Fruit fly (Drosophila melanogaster) whole organism, embryonic: Measurements from ENCODE around the gene CG10431.

ENCODE experiments used
- Adf1 ChIP-seq: fragments of 200-800 bp; sonication (Bioruptor generic); IDR thresholded peaks from 2 replicates; pipeline ENCODE4 v1.3.6; 2022; ENCODE audit warnings: missing biosample characterization, missing genetic modification characterization
- Atf6 ChIP-seq: fragments of 200-800 bp; sonication (Bioruptor generic); IDR thresholded peaks from 2 replicates; pipeline ENCODE4 v1.3.6; 2022; ENCODE audit warnings: missing biosample characterization, missing genetic modification characterization
- CG11093 ChIP-seq: fragments of 200-800 bp; sonication (Bioruptor generic); IDR thresholded peaks from 3 replicates; pipeline ENCODE4 v1.3.6; 2022; ENCODE audit warnings: missing biosample characterization, missing genetic modification characterization
- CG11560 ChIP-seq: fragments of 200-800 bp; sonication (Bioruptor generic); IDR thresholded peaks from 3 replicates; pipeline ENCODE4 v1.3.6; 2022; ENCODE audit warnings: missing biosample characterization, missing genetic modification characterization
- CG12071 ChIP-seq: fragments of 200-800 bp; sonication (Bioruptor generic); optimal IDR thresholded peaks from 3 replicates; lab custom pipeline; 2018; ENCODE audit warnings: missing biosample characterization, mild to moderate bottlenecking, missing genetic modification characterization
- CG12155 ChIP-seq: fragments of 200-800 bp; sonication (Bioruptor generic); optimal IDR thresholded peaks from 3 replicates; lab custom pipeline; 2016; ENCODE audit warnings: missing biosample characterization, missing genetic modification characterization
- CG12769 ChIP-seq: fragments of 200-800 bp; sonication (Bioruptor generic); optimal IDR thresholded peaks from 2 replicates; lab custom pipeline; 2019; ENCODE audit warnings: missing biosample characterization, mild to moderate bottlenecking, missing genetic modification characterization, moderate library complexity
- CG12942 ChIP-seq: fragments of 200-800 bp; sonication (Bioruptor generic); optimal IDR thresholded peaks from 3 replicates; lab custom pipeline; 2016; ENCODE audit warnings: missing biosample characterization, missing genetic modification characterization
- CG13424 ChIP-seq: fragments of 200-800 bp; sonication (Bioruptor generic); optimal IDR thresholded peaks from 2 replicates; lab custom pipeline; 2019; ENCODE audit warnings: missing biosample characterization, mild to moderate bottlenecking, missing genetic modification characterization, moderate library complexity
- CG15269 ChIP-seq: fragments of 200-800 bp; sonication (Bioruptor generic); optimal IDR thresholded peaks from 2 replicates; lab custom pipeline; 2018; ENCODE audit warnings: missing biosample characterization, mild to moderate bottlenecking, missing genetic modification characterization, moderate library complexity
- CG16863 ChIP-seq: fragments of 200-800 bp; sonication (Bioruptor generic); optimal IDR thresholded peaks from 3 replicates; lab custom pipeline; 2016; ENCODE audit warnings: missing biosample characterization, missing genetic modification characterization
- CG17612 ChIP-seq: fragments of 200-800 bp; sonication (Bioruptor generic); IDR thresholded peaks from 2 replicates; pipeline ENCODE4 v1.3.6; 2022; ENCODE audit warnings: missing biosample characterization, missing genetic modification characterization
- CG18599 ChIP-seq: fragments of 200-800 bp; sonication (Bioruptor generic); optimal IDR thresholded peaks from 3 replicates; lab custom pipeline; 2017; ENCODE audit warnings: missing biosample characterization, missing genetic modification characterization, mild to moderate bottlenecking, moderate library complexity, missing genetic modification reagents
- CG31224 ChIP-seq: fragments of 200-800 bp; sonication (Bioruptor generic); IDR thresholded peaks from 2 replicates; pipeline ENCODE4 v1.3.6; 2022; ENCODE audit warnings: missing biosample characterization, missing genetic modification characterization
- CG3281 ChIP-seq: fragments of 200-800 bp; sonication (Bioruptor generic); optimal IDR thresholded peaks from 3 replicates; lab custom pipeline; 2017; ENCODE audit warnings: missing biosample characterization, mild to moderate bottlenecking, missing genetic modification characterization
- CG33213 ChIP-seq: fragments of 200-800 bp; sonication (Bioruptor generic); optimal IDR thresholded peaks from 3 replicates; lab custom pipeline; 2016; ENCODE audit warnings: missing biosample characterization, missing genetic modification characterization
- CG34376 ChIP-seq: fragments of 200-800 bp; sonication (Bioruptor generic); optimal IDR thresholded peaks from 2 replicates; lab custom pipeline; 2018; ENCODE audit warnings: missing biosample characterization, mild to moderate bottlenecking, missing genetic modification characterization
- CG5245 ChIP-seq: fragments of 200-800 bp; sonication (Bioruptor generic); optimal IDR thresholded peaks from 3 replicates; lab custom pipeline; 2016; ENCODE audit warnings: missing biosample characterization, missing genetic modification characterization
- CG6272 ChIP-seq: fragments of 200-800 bp; sonication (Bioruptor generic); IDR thresholded peaks from 2 replicates; pipeline ENCODE4 v1.3.6; 2022; ENCODE audit warnings: missing biosample characterization, missing genetic modification characterization
- CG6683 ChIP-seq: fragments of 200-800 bp; sonication (Bioruptor generic); optimal IDR thresholded peaks from 2 replicates; lab custom pipeline; 2017; ENCODE audit warnings: missing biosample characterization, mild to moderate bottlenecking, missing genetic modification characterization, missing genetic modification reagents
- CG6791 ChIP-seq: fragments of 200-800 bp; sonication (Bioruptor generic); IDR thresholded peaks from 3 replicates; pipeline ENCODE4 v1.3.6; 2022; ENCODE audit warnings: missing biosample characterization, missing genetic modification characterization; ENCODE audit not compliant: partially characterized antibody
- CG6813 ChIP-seq: fragments of 200-800 bp; sonication (Bioruptor generic); optimal IDR thresholded peaks from 2 replicates; lab custom pipeline; 2017; ENCODE audit warnings: missing biosample characterization, missing genetic modification characterization, mild to moderate bottlenecking, moderate library complexity, missing genetic modification reagents
- CG8089 ChIP-seq: fragments of 200-800 bp; sonication (Bioruptor generic); optimal IDR thresholded peaks from 3 replicates; lab custom pipeline; 2016; ENCODE audit warnings: missing biosample characterization, missing genetic modification characterization
- CG8388 ChIP-seq: fragments of 200-800 bp; sonication (Bioruptor generic); optimal IDR thresholded peaks from 2 replicates; lab custom pipeline; 2019; ENCODE audit warnings: missing biosample characterization, mild to moderate bottlenecking, missing genetic modification characterization, moderate library complexity
- Ets65A ChIP-seq: fragments of 200-800 bp; sonication (Bioruptor generic); peaks from one replicate; lab custom pipeline; 2016; ENCODE audit warnings: missing biosample characterization, missing genetic modification characterization
- Hand ChIP-seq: fragments of 200-800 bp; sonication (Bioruptor generic); optimal IDR thresholded peaks from 2 replicates; lab custom pipeline; 2017; ENCODE audit warnings: mild to moderate bottlenecking, missing biosample characterization, missing genetic modification reagents, missing genetic modification characterization
- Hey ChIP-seq: fragments of 200-800 bp; sonication (Bioruptor generic); optimal IDR thresholded peaks from 3 replicates; lab custom pipeline; 2018; ENCODE audit warnings: missing biosample characterization, mild to moderate bottlenecking, missing genetic modification characterization
- Hsf ChIP-seq: fragments of 200-800 bp; sonication (Bioruptor generic); optimal IDR thresholded peaks from 3 replicates; lab custom pipeline; 2016; ENCODE audit warnings: missing biosample characterization, missing genetic modification characterization
- MESR4 ChIP-seq: fragments of 200-800 bp; sonication (Bioruptor generic); optimal IDR thresholded peaks from 2 replicates; lab custom pipeline; 2018; ENCODE audit warnings: missing biosample characterization, mild to moderate bottlenecking, missing genetic modification characterization, moderate library complexity
- Med ChIP-seq: fragments of 200-800 bp; sonication (Bioruptor generic); peaks from one replicate; lab custom pipeline; 2016; ENCODE audit warnings: missing biosample characterization, missing genetic modification characterization, mild to moderate bottlenecking, inconsistent platforms, moderate library complexity
- Mrtf ChIP-seq: fragments of 200-800 bp; sonication (Bioruptor generic); IDR thresholded peaks from 3 replicates; pipeline ENCODE4 v1.3.6; 2022; ENCODE audit warnings: missing biosample characterization, missing genetic modification characterization
- Ravus ChIP-seq: fragments of 200-800 bp; sonication (Bioruptor generic); IDR thresholded peaks from 2 replicates; pipeline ENCODE4 v1.3.6; 2022; ENCODE audit warnings: missing biosample characterization, missing genetic modification characterization
- Rfx ChIP-seq: fragments of 200-800 bp; sonication (Bioruptor generic); IDR thresholded peaks from 2 replicates; pipeline ENCODE4 v1.3.6; 2022; ENCODE audit warnings: missing biosample characterization, missing genetic modification characterization
- Spps ChIP-seq: fragments of 200-800 bp; sonication (Bioruptor generic); optimal IDR thresholded peaks from 2 replicates; lab custom pipeline; 2018; ENCODE audit warnings: missing biosample characterization, mild to moderate bottlenecking, missing genetic modification characterization
- abd-A ChIP-seq: fragments of 200-800 bp; sonication (Bioruptor generic); optimal IDR thresholded peaks from 3 replicates; lab custom pipeline; 2019; ENCODE audit warnings: missing biosample characterization, mild to moderate bottlenecking, missing genetic modification characterization, moderate library complexity
- bowl ChIP-seq: fragments of 200-800 bp; sonication (Bioruptor generic); IDR thresholded peaks from 2 replicates; pipeline ENCODE4 v1.3.6; 2022; ENCODE audit warnings: missing biosample characterization, missing genetic modification characterization
- cad ChIP-seq: fragments of >200 bp; optimal IDR thresholded peaks from 2 replicates; lab custom pipeline; 2017; ENCODE audit warnings: missing biosample characterization, missing genetic modification characterization
- chm ChIP-seq: fragments of 200-800 bp; sonication (Bioruptor generic); IDR thresholded peaks from 2 replicates; pipeline ENCODE4 v1.3.6; 2022; ENCODE audit warnings: missing biosample characterization, missing genetic modification characterization
- ci ChIP-seq: fragments of 200-800 bp; sonication (Bioruptor generic); IDR thresholded peaks from 3 replicates; pipeline ENCODE4 v1.3.6; 2022; ENCODE audit warnings: missing biosample characterization, missing genetic modification characterization
- h ChIP-seq: fragments of >200 bp; optimal IDR thresholded peaks from 2 replicates; lab custom pipeline; 2017
- ken ChIP-seq: fragments of 200-800 bp; sonication (Bioruptor generic); IDR thresholded peaks from 3 replicates; pipeline ENCODE4 v1.3.6; 2022; ENCODE audit warnings: missing biosample characterization, missing genetic modification characterization
- mirr ChIP-seq: fragments of 200-800 bp; sonication (Bioruptor generic); optimal IDR thresholded peaks from 3 replicates; lab custom pipeline; 2018; ENCODE audit warnings: missing biosample characterization, mild to moderate bottlenecking, missing genetic modification characterization
- nerfin-1 ChIP-seq: fragments of 200-800 bp; sonication (Bioruptor generic); optimal IDR thresholded peaks from 3 replicates; lab custom pipeline; 2019; ENCODE audit warnings: missing biosample characterization, mild to moderate bottlenecking, missing genetic modification characterization, moderate library complexity
- oc ChIP-seq: fragments of 200-800 bp; sonication (Bioruptor generic); optimal IDR thresholded peaks from 2 replicates; lab custom pipeline; 2018; ENCODE audit warnings: missing biosample characterization, mild to moderate bottlenecking, missing genetic modification characterization, moderate library complexity
- onecut ChIP-seq: fragments of 200-800 bp; sonication (Bioruptor generic); IDR thresholded peaks from 2 replicates; pipeline ENCODE4 v1.3.6; 2022; ENCODE audit warnings: missing biosample characterization, missing genetic modification characterization
- pho ChIP-seq: fragments of 200-800 bp; sonication (Bioruptor generic); optimal IDR thresholded peaks from 2 replicates; lab custom pipeline; 2016; ENCODE audit warnings: missing biosample characterization, missing genetic modification characterization
- pzg ChIP-seq: fragments of 200-800 bp; sonication (Bioruptor generic); optimal IDR thresholded peaks from 3 replicates; lab custom pipeline; 2018; ENCODE audit warnings: missing biosample characterization, mild to moderate bottlenecking, missing genetic modification characterization, moderate library complexity
- sd ChIP-seq: fragments of 200-800 bp; sonication (Bioruptor generic); optimal IDR thresholded peaks from 3 replicates; lab custom pipeline; 2018; ENCODE audit warnings: missing biosample characterization, mild to moderate bottlenecking, missing genetic modification characterization, moderate library complexity
- slp2 ChIP-seq: fragments of 200-800 bp; sonication (Bioruptor generic); optimal IDR thresholded peaks from 2 replicates; lab custom pipeline; 2016; ENCODE audit warnings: missing biosample characterization, missing genetic modification characterization
- tin ChIP-seq: fragments of 200-800 bp; sonication (Bioruptor generic); optimal IDR thresholded peaks from 3 replicates; lab custom pipeline; 2016; ENCODE audit warnings: missing biosample characterization, missing genetic modification characterization
- tio ChIP-seq: fragments of 200-800 bp; sonication (Bioruptor generic); optimal IDR thresholded peaks from 2 replicates; lab custom pipeline; 2017; ENCODE audit warnings: missing biosample characterization, missing genetic modification characterization, inconsistent platforms
- wdn ChIP-seq: fragments of 200-800 bp; sonication (Bioruptor generic); IDR thresholded peaks from 2 replicates; pipeline ENCODE4 v1.3.6; 2022; ENCODE audit warnings: missing biosample characterization, missing genetic modification characterization
- wor ChIP-seq: fragments of 200-800 bp; sonication (Bioruptor generic); IDR thresholded peaks from 2 replicates; pipeline ENCODE4 v1.3.6; 2022; ENCODE audit warnings: missing biosample characterization, missing genetic modification characterization

CG10431 gene

dm6 chr2L:19018266-19018665, 43.8 kb downstream of the CG10431 start (continued):
- TF ChIP-seq tin (GFP tag; lab: Kevin White, UChicago) (no peak), mirr (GFP tag; lab: Kevin White, UChicago) (peak; percentile 73), CG8388 (no peak), Ravus (GFP tag; lab: Robert Waterston, UW) (no peak), chm (GFP tag; lab: Robert Waterston, UW) (no peak), h (no peak), CG11560 (tag; lab: Robert Waterston, UW) (no peak), CG16863 (GFP tag; lab: Kevin White, UChicago) (no peak), MESR4 (GFP tag; lab: Kevin White, UChicago) (no peak), sd (tag; lab: Kevin White, UChicago) (peak; percentile 4), onecut (GFP tag; lab: Robert Waterston, UW) (no peak), Mrtf (GFP tag; lab: Robert Waterston, UW) (no peak), abd-A (tag; lab: Kevin White, UChicago) (peak; percentile 92), CG6791 (GFP tag; lab: Robert Waterston, UW) (no peak), slp2 (GFP tag; lab: Kevin White, UChicago) (no peak), pho (no peak), cad (no peak), CG34376 (GFP tag; lab: Kevin White, UChicago) (no peak), CG5245 (GFP tag; lab: Kevin White, UChicago) (no peak), oc (tag; lab: Kevin White, UChicago) (peak; percentile 32), CG3281 (GFP tag; lab: Kevin White, UChicago) (no peak), CG18599 (GFP tag; lab: Kevin White, UChicago) (peak; percentile 53), CG15269 (tag; lab: Kevin White, UChicago) (no peak), CG33213 (GFP tag; lab: Kevin White, UChicago) (no peak), CG12769 (tag; lab: Kevin White, UChicago) (no peak), wdn (GFP tag; lab: Robert Waterston, UW) (no peak), Hey (tag; lab: Kevin White, UChicago) (peak; percentile 92), tio (no peak), Atf6 (GFP tag; lab: Robert Waterston, UW) (no peak), CG17612 (GFP tag; lab: Robert Waterston, UW) (no peak), CG12071 (GFP tag; lab: Kevin White, UChicago) (peak; percentile 22), CG6272 (GFP tag; lab: Robert Waterston, UW) (no peak), Ets65A (GFP tag; lab: Kevin White, UChicago) (peak; percentile 69), pzg (GFP tag; lab: Kevin White, UChicago) (no peak), CG11093 (no peak), Adf1 (GFP tag; lab: Robert Waterston, UW) (peak; percentile 34; the same call in 1 of the 2 replicates), bowl (GFP tag; lab: Robert Waterston, UW) (no peak), ken (GFP tag; lab: Robert Waterston, UW) (no peak), CG31224 (GFP tag; lab: Robert Waterston, UW) (no peak), ci (0 out of 3 replicates have a peak, but pooled peaks have one; percentile 15), Hsf (GFP tag; lab: Kevin White, UChicago) (no peak), CG12155 (GFP tag; lab: Kevin White, UChicago) (no peak), Med (GFP tag; lab: Kevin White, UChicago) (peak; percentile 7), CG13424 (tag; lab: Kevin White, UChicago) (no peak), Hand (GFP tag; lab: Kevin White, UChicago) (no peak), CG8089 (no peak), nerfin-1 (peak; percentile 19), wor (GFP tag; lab: Robert Waterston, UW) (no peak), CG12942 (GFP tag; lab: Kevin White, UChicago) (no peak), Spps (tag; lab: Kevin White, UChicago) (no peak), CG6813 (GFP tag; lab: Kevin White, UChicago) (no peak), Rfx (GFP tag; lab: Robert Waterston, UW) (no peak), CG6683 (GFP tag; lab: Kevin White, UChicago) (no peak)
